Worm (Caenorhabditis elegans) whole organism, mixed stage, embryonic: ENCODE results near the gene dod-22.

Source experiments
- blmp-1 ChIP-seq: fragments of 150-350 bp; optimal IDR thresholded peaks from 2 replicates; lab custom pipeline; 2014; ENCODE audit warnings: missing biosample characterization, missing genetic modification characterization
- ceh-43 ChIP-seq: fragments of 200-800 bp; sonication (Bioruptor generic); optimal IDR thresholded peaks from 2 replicates; lab custom pipeline; 2018; ENCODE audit warnings: mild to moderate bottlenecking, missing genetic modification characterization, moderate library complexity, missing compliant biosample characterization
- cnd-1 ChIP-seq: fragments of 200-800 bp; sonication (Bioruptor generic); optimal IDR thresholded peaks from 2 replicates; lab custom pipeline; 2018; ENCODE audit warnings: mild to moderate bottlenecking, missing genetic modification characterization, missing compliant biosample characterization
- mep-1 ChIP-seq: fragments of 150-350 bp; optimal IDR thresholded peaks from 2 replicates; lab custom pipeline; 2017; ENCODE audit warnings: missing biosample characterization, missing genetic modification reagents, missing genetic modification characterization, inconsistent platforms
- nhr-237 ChIP-seq: fragments of 150-350 bp; optimal IDR thresholded peaks from 2 replicates; lab custom pipeline; 2014; ENCODE audit warnings: missing biosample characterization, missing genetic modification characterization
- nhr-28 ChIP-seq: fragments of 150-350 bp; optimal IDR thresholded peaks from 2 replicates; lab custom pipeline; 2014; ENCODE audit warnings: missing biosample characterization, missing genetic modification characterization
- pha-4 ChIP-seq: fragments of 150-350 bp; optimal IDR thresholded peaks from 2 replicates; lab custom pipeline; 2018; ENCODE audit warnings: missing biosample characterization, missing genetic modification reagents, missing genetic modification characterization
- snpc-4 ChIP-seq: fragments of 150-350 bp; optimal IDR thresholded peaks from 2 replicates; lab custom pipeline; 2014; ENCODE audit warnings: missing biosample characterization, missing genetic modification characterization
- unc-62 ChIP-seq: fragments of 150-350 bp; optimal IDR thresholded peaks from 2 replicates; lab custom pipeline; 2014; ENCODE audit warnings: missing biosample characterization, missing genetic modification reagents, missing genetic modification characterization
- ztf-11 ChIP-seq: fragments of 150-350 bp; optimal IDR thresholded peaks from 2 replicates; lab custom pipeline; 2014; ENCODE audit warnings: missing biosample characterization, missing genetic modification characterization

DNA sequence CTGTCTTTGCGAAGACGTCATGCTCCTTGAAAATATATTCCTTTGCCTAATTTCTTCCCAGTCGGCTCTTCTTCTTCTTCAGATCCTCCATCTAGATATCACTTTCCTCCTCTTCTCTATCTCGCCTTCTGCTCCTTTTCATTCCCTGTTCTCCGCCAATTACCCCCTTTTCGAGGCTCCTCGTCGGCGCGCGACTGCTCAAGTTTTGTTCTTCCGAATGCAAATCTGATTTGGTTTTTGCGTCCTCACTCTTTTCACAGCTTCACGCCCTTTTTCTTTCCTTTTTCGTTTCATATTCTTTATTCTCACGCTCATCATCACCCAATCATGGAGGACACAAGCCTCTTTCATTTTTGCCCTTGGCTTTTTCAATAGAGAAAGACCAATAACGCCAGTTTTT, 51.6 kb downstream of the dod-22 start:
- TF ChIP-seq ceh-43 (GFP tag; lab: Kevin White, UChicago) (no peak), ztf-11 (tag; lab: Kevin White, UChicago) (no peak), cnd-1 (tag; lab: Kevin White, UChicago) (no peak), pha-4 (no peak), mep-1 (tag; lab: Kevin White, UChicago) (no peak), snpc-4 (tag; lab: Kevin White, UChicago) (no peak), nhr-28 (tag; lab: Kevin White, UChicago) (no peak), nhr-237 (tag; lab: Kevin White, UChicago) (no peak), blmp-1 (no peak), unc-62 (GFP tag; lab: Kevin White, UChicago) (no peak)
